Fruit fly (Drosophila melanogaster) whole organism, embryonic: ENCODE measurements around the gene CG16957.

Experiments
- Ada2b ChIP-seq: fragments of 200-800 bp; sonication (Bioruptor generic); IDR thresholded peaks from 2 replicates; pipeline ENCODE4 v1.3.6; 2022; ENCODE audit warnings: missing biosample characterization, missing genetic modification characterization
- Awh ChIP-seq: fragments of 200-800 bp; sonication (Bioruptor generic); IDR thresholded peaks from 2 replicates; pipeline ENCODE4, ENCODE4 v1.3.6; 2022; ENCODE audit warnings: missing biosample characterization, missing genetic modification characterization
- BtbVII ChIP-seq: fragments of 200-800 bp; sonication (Bioruptor generic); optimal IDR thresholded peaks from 3 replicates; lab custom pipeline; 2017; ENCODE audit warnings: missing biosample characterization, mild to moderate bottlenecking, missing genetic modification characterization
- C15 ChIP-seq: fragments of 200-800 bp; sonication (Bioruptor generic); IDR thresholded peaks from 3 replicates; pipeline ENCODE4 v1.3.6; 2022; ENCODE audit warnings: missing biosample characterization, missing genetic modification characterization
- CG10274 ChIP-seq: fragments of 200-800 bp; sonication (Bioruptor generic); optimal IDR thresholded peaks from 3 replicates; lab custom pipeline; 2017; ENCODE audit warnings: missing biosample characterization, mild to moderate bottlenecking, missing genetic modification characterization
- CG10321 ChIP-seq: fragments of 200-800 bp; sonication (Bioruptor generic); IDR thresholded peaks from 2 replicates; pipeline ENCODE4 v1.3.6; 2022; ENCODE audit warnings: missing biosample characterization, missing genetic modification characterization
- CG10565 ChIP-seq: fragments of 200-800 bp; sonication (Bioruptor generic); optimal IDR thresholded peaks from 3 replicates; lab custom pipeline; 2016; ENCODE audit warnings: missing biosample characterization, mild to moderate bottlenecking, missing genetic modification characterization
- CG11695 ChIP-seq: fragments of 200-800 bp; sonication (Bioruptor generic); IDR thresholded peaks from 3 replicates; pipeline ENCODE4 v1.3.6; 2022; ENCODE audit warnings: missing biosample characterization, missing genetic modification characterization
- CG1603 ChIP-seq: fragments of 200-800 bp; sonication (Bioruptor generic); optimal IDR thresholded peaks from 2 replicates; lab custom pipeline; 2019; ENCODE audit warnings: missing biosample characterization, mild to moderate bottlenecking, missing genetic modification characterization, moderate library complexity
- CG16779 ChIP-seq: fragments of 200-800 bp; sonication (Bioruptor generic); IDR thresholded peaks from 2 replicates; pipeline ENCODE4 v1.3.6; 2022; ENCODE audit warnings: missing biosample characterization, missing genetic modification characterization
- CG17568 ChIP-seq: fragments of 200-800 bp; sonication (Bioruptor generic); optimal IDR thresholded peaks from 2 replicates; lab custom pipeline; 2018; ENCODE audit warnings: missing biosample characterization, mild to moderate bottlenecking, missing genetic modification characterization, moderate library complexity
- CG1832 ChIP-seq: fragments of 200-800 bp; sonication (Bioruptor generic); optimal IDR thresholded peaks from 2 replicates; lab custom pipeline; 2017; ENCODE audit warnings: missing biosample characterization, mild to moderate bottlenecking, missing genetic modification characterization, inconsistent platforms
- CG2678 ChIP-seq: fragments of 200-800 bp; sonication (Bioruptor generic); optimal IDR thresholded peaks from 3 replicates; lab custom pipeline; 2019; ENCODE audit warnings: missing biosample characterization, mild to moderate bottlenecking, missing genetic modification characterization, moderate library complexity
- CG30403 ChIP-seq: fragments of 200-800 bp; sonication (Bioruptor generic); optimal IDR thresholded peaks from 3 replicates; lab custom pipeline; 2016; ENCODE audit warnings: missing biosample characterization, missing genetic modification characterization
- CG30431 ChIP-seq: fragments of 200-800 bp; sonication (Bioruptor generic); optimal IDR thresholded peaks from 2 replicates; lab custom pipeline; 2017; ENCODE audit warnings: missing biosample characterization, missing genetic modification characterization
- CG42726 ChIP-seq: fragments of 200-800 bp; sonication (Bioruptor generic); IDR thresholded peaks from 2 replicates; pipeline ENCODE4 v1.3.6; 2022; ENCODE audit warnings: missing biosample characterization, missing genetic modification characterization; ENCODE audit not compliant: partially characterized antibody
- CG6683 ChIP-seq: fragments of 200-800 bp; sonication (Bioruptor generic); optimal IDR thresholded peaks from 2 replicates; lab custom pipeline; 2017; ENCODE audit warnings: missing biosample characterization, mild to moderate bottlenecking, missing genetic modification characterization, missing genetic modification reagents
- CG6689 ChIP-seq: fragments of 200-800 bp; sonication (Bioruptor generic); IDR thresholded peaks from 2 replicates; pipeline ENCODE4 v1.3.6; 2022; ENCODE audit warnings: missing biosample characterization, missing genetic modification characterization
- CG7839 ChIP-seq: fragments of 200-800 bp; sonication (Bioruptor generic); optimal IDR thresholded peaks from 3 replicates; lab custom pipeline; 2018; ENCODE audit warnings: missing biosample characterization, mild to moderate bottlenecking, missing genetic modification characterization, moderate library complexity
- CG8388 ChIP-seq: fragments of 200-800 bp; sonication (Bioruptor generic); optimal IDR thresholded peaks from 2 replicates; lab custom pipeline; 2019; ENCODE audit warnings: missing biosample characterization, mild to moderate bottlenecking, missing genetic modification characterization, moderate library complexity
- CG8765 ChIP-seq: fragments of 200-800 bp; sonication (Bioruptor generic); IDR thresholded peaks from 2 replicates; pipeline ENCODE4 v1.3.6; 2022; ENCODE audit warnings: missing biosample characterization, missing genetic modification characterization
- CG9932 ChIP-seq: fragments of 200-800 bp; sonication (Bioruptor generic); IDR thresholded peaks from 2 replicates; pipeline ENCODE4 v1.3.6; 2022; ENCODE audit warnings: missing biosample characterization, missing genetic modification characterization
- Drgx ChIP-seq: fragments of 200-800 bp; sonication (Bioruptor generic); IDR thresholded peaks from 2 replicates; pipeline ENCODE4 v1.3.6; 2022; ENCODE audit warnings: missing biosample characterization, missing genetic modification characterization
- H2.0 ChIP-seq: fragments of 200-800 bp; sonication (Bioruptor generic); IDR thresholded peaks from 2 replicates; pipeline ENCODE4 v1.3.6; 2022; ENCODE audit warnings: missing biosample characterization, missing genetic modification characterization
- Kr ChIP-seq: fragments of 200-800 bp; sonication (Bioruptor generic); optimal IDR thresholded peaks from 2 replicates; lab custom pipeline; 2017; ENCODE audit warnings: missing biosample characterization, mild to moderate bottlenecking, missing genetic modification characterization
- NK7.1 ChIP-seq: fragments of 200-800 bp; sonication (Bioruptor generic); optimal IDR thresholded peaks from 3 replicates; lab custom pipeline; 2016; ENCODE audit warnings: missing biosample characterization, missing genetic modification characterization
- Nf-YC ChIP-seq: fragments of 200-800 bp; optimal IDR thresholded peaks from 3 replicates; lab custom pipeline; 2019; ENCODE audit warnings: missing biosample characterization, mild to moderate bottlenecking, missing genetic modification characterization, moderate library complexity
- Poxn ChIP-seq: fragments of 200-800 bp; sonication (Bioruptor generic); IDR thresholded peaks from 2 replicates; pipeline ENCODE4 v1.3.6; 2022; ENCODE audit warnings: missing biosample characterization, missing genetic modification characterization
- Ptx1 ChIP-seq: fragments of 200-800 bp; sonication (Bioruptor generic); IDR thresholded peaks from 2 replicates; pipeline ENCODE4 v1.3.6; 2022; ENCODE audit warnings: missing biosample characterization, missing genetic modification characterization
- Sin3A ChIP-seq: fragments of >200 bp; optimal IDR thresholded peaks from 2 replicates; lab custom pipeline; 2018
- Sox100B ChIP-seq: fragments of 200-800 bp; sonication (Bioruptor generic); optimal IDR thresholded peaks from 3 replicates; lab custom pipeline; 2018; ENCODE audit warnings: missing biosample characterization, mild to moderate bottlenecking, missing genetic modification characterization
- Taf1 ChIP-seq: fragments of 200-800 bp; sonication (Bioruptor generic); IDR thresholded peaks from 2 replicates; pipeline ENCODE4 v1.3.6; 2022; ENCODE audit warnings: missing biosample characterization, missing genetic modification characterization
- Tbp ChIP-seq: fragments of >200 bp; optimal IDR thresholded peaks from 2 replicates; lab custom pipeline; 2018; ENCODE audit warnings: missing biosample characterization, missing genetic modification characterization
- Vsx1 ChIP-seq: fragments of 200-800 bp; sonication (Bioruptor generic); optimal IDR thresholded peaks from 2 replicates; lab custom pipeline; 2017; ENCODE audit warnings: missing biosample characterization, mild to moderate bottlenecking, missing genetic modification characterization, missing genetic modification reagents
- ase ChIP-seq: fragments of 200-800 bp; sonication (Bioruptor generic); IDR thresholded peaks from 3 replicates; pipeline ENCODE4 v1.3.6; 2022; ENCODE audit warnings: missing biosample characterization, missing genetic modification characterization
- btn ChIP-seq: fragments of 200-800 bp; sonication (Bioruptor generic); optimal IDR thresholded peaks from 2 replicates; lab custom pipeline; 2016; ENCODE audit warnings: missing biosample characterization, missing genetic modification characterization
- cad ChIP-seq: fragments of >200 bp; optimal IDR thresholded peaks from 2 replicates; lab custom pipeline; 2017; ENCODE audit warnings: missing biosample characterization, missing genetic modification characterization
- chm ChIP-seq: fragments of 200-800 bp; sonication (Bioruptor generic); IDR thresholded peaks from 2 replicates; pipeline ENCODE4 v1.3.6; 2022; ENCODE audit warnings: missing biosample characterization, missing genetic modification characterization
- esg ChIP-seq: fragments of 200-800 bp; sonication (Bioruptor generic); conservative IDR thresholded peaks from 2 replicates; pipeline ENCODE4 v1.3.6; 2022; ENCODE audit warnings: missing biosample characterization, missing genetic modification characterization
- grn ChIP-seq: fragments of 200-800 bp; sonication (Bioruptor generic); optimal IDR thresholded peaks from 3 replicates; lab custom pipeline; 2017; ENCODE audit warnings: missing biosample characterization, missing genetic modification characterization
- hkb ChIP-seq, 2 experiments: fragments of 200-800 bp in 1 of 2; fragments of >200 bp in 1 of 2; sonication (Bioruptor generic) in 1 of 2; IDR thresholded peaks in 1 of 2; optimal IDR thresholded peaks in 1 of 2; 2 replicates each; pipeline versions ENCODE4 v1.3.6 to Lab custom; 2017 to 2022; ENCODE audit warnings: missing biosample characterization in 1 of 2, missing genetic modification characterization in 1 of 2
- ind ChIP-seq: fragments of 200-800 bp; sonication (Bioruptor generic); optimal IDR thresholded peaks from 3 replicates; lab custom pipeline; 2016; ENCODE audit warnings: missing biosample characterization, missing genetic modification characterization
- jigr1 ChIP-seq: fragments of 200-800 bp; sonication (Bioruptor generic); IDR thresholded peaks from 3 replicates; pipeline ENCODE4 v1.3.6; 2022; ENCODE audit warnings: missing biosample characterization, missing genetic modification characterization
- kay ChIP-seq: fragments of 200-800 bp; sonication (Bioruptor generic); optimal IDR thresholded peaks from 2 replicates; lab custom pipeline; 2016; ENCODE audit warnings: missing biosample characterization, missing genetic modification characterization
- lbe ChIP-seq: fragments of 200-800 bp; sonication (Bioruptor generic); optimal IDR thresholded peaks from 2 replicates; lab custom pipeline; 2016; ENCODE audit warnings: missing biosample characterization, mild to moderate bottlenecking, missing genetic modification characterization
- luna ChIP-seq: fragments of 200-800 bp; sonication (Bioruptor generic); optimal IDR thresholded peaks from 2 replicates; lab custom pipeline; 2016; ENCODE audit warnings: missing biosample characterization, missing genetic modification characterization
- pnt ChIP-seq: fragments of 200-800 bp; sonication (Bioruptor generic); optimal IDR thresholded peaks from 3 replicates; lab custom pipeline; 2016; ENCODE audit warnings: missing biosample characterization, missing genetic modification characterization
- ro ChIP-seq: fragments of 200-800 bp; sonication (Bioruptor generic); IDR thresholded peaks from 2 replicates; pipeline ENCODE4 v1.3.6; 2022; ENCODE audit warnings: missing biosample characterization, missing genetic modification characterization
- run ChIP-seq: fragments of 200-800 bp; sonication (Bioruptor generic); optimal IDR thresholded peaks from 3 replicates; lab custom pipeline; 2018; ENCODE audit warnings: missing biosample characterization, mild to moderate bottlenecking, missing genetic modification characterization
- sc ChIP-seq, 3 experiments: fragments of >200 bp in 2 of 3; fragments of 200-800 bp in 1 of 3; sonication (Bioruptor generic) in 1 of 3; optimal IDR thresholded peaks; 2 replicates in 2 of 3; 3 replicates in 1 of 3; lab custom pipeline; 2017; ENCODE audit warnings: mild to moderate bottlenecking in 1 of 3, missing biosample characterization in 1 of 3, missing genetic modification characterization in 1 of 3, missing genetic modification reagents in 1 of 3
- unc-4 ChIP-seq: fragments of 200-800 bp; sonication (Bioruptor generic); IDR thresholded peaks from 2 replicates; pipeline ENCODE4 v1.3.6; 2022; ENCODE audit warnings: missing biosample characterization, missing genetic modification characterization; ENCODE audit not compliant: partially characterized antibody
- wdn ChIP-seq: fragments of 200-800 bp; sonication (Bioruptor generic); IDR thresholded peaks from 2 replicates; pipeline ENCODE4 v1.3.6; 2022; ENCODE audit warnings: missing biosample characterization, missing genetic modification characterization

Gene CG16957

DNA sequence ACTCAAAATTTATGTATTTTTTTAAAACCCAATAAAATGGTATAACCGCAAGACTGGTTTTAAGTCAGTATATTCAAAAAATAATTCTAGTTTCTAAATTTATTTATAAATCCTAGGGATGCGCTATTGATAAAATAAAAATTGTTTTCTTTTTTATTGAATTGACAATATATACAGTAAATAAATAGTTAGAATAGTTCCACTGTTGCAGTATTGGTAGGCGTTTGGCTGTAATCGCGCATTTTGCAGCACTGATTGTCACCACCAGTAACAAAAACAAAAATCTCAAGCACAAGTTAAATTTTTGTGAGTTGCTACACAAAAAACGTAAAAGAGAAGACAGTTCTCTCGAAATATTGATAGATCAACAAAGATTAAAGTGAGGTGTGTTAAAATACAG, 27.0 kb downstream of the CG16957 start, which contains the start of gene CG31855 (continued):
- TF ChIP-seq jigr1 (GFP tag; lab: Robert Waterston, UW) (no peak), luna (peak; percentile 16), CG11695 (GFP tag; lab: Robert Waterston, UW) (peak; percentile 70), lbe (GFP tag; lab: Kevin White, UChicago) (peak; percentile 81), CG8765 (GFP tag; lab: Robert Waterston, UW) (no peak; the same call in 1 of the 2 replicates), run (tag; lab: Kevin White, UChicago) (peak; percentile 41), Tbp (no peak), Nf-YC (tag; lab: Kevin White, UChicago) (peak; percentile 66), sc (optimal IDR thresholded peaks at IDR 0.05; lab: Kevin White, UChicago) (no peak), sc (GFP tag; optimal IDR thresholded peaks at IDR 0.05; lab: Kevin White, UChicago) (peak; percentile 49), hkb (optimal IDR thresholded peaks at IDR 0.05; lab: Kevin White, UChicago) (no peak), hkb (GFP tag; IDR thresholded peaks at IDR 0.05; lab: Robert Waterston, UW) (peak; percentile 79), Kr (GFP tag; lab: Kevin White, UChicago) (no peak), C15 (GFP tag; lab: Robert Waterston, UW) (0 out of 3 replicates have a peak, but pooled peaks have one; percentile 53), H2.0 (GFP tag; lab: Robert Waterston, UW) (peak; percentile 78), CG6689 (GFP tag; lab: Robert Waterston, UW) (peak; percentile 63), CG30403 (GFP tag; lab: Kevin White, UChicago) (peak; percentile 90), CG1832 (no peak), CG7839 (tag; lab: Kevin White, UChicago) (peak; percentile 82), grn (GFP tag; lab: Kevin White, UChicago) (no peak), CG2678 (tag; lab: Kevin White, UChicago) (peak; percentile 81), CG42726 (GFP tag; lab: Robert Waterston, UW) (no peak), BtbVII (GFP tag; lab: Kevin White, UChicago) (peak; percentile 76), ase (GFP tag; lab: Robert Waterston, UW) (peak; percentile 86), kay (GFP tag; lab: Kevin White, UChicago) (peak; percentile 81), CG17568 (no peak), Ada2b (GFP tag; lab: Robert Waterston, UW) (peak; percentile 74), cad (GFP tag; lab: Kevin White, UChicago) (no peak), esg (GFP tag; lab: Robert Waterston, UW) (peak; percentile 52), NK7.1 (GFP tag; lab: Kevin White, UChicago) (no peak), CG10565 (GFP tag; lab: Kevin White, UChicago) (peak; percentile 44), CG10321 (GFP tag; lab: Robert Waterston, UW) (0 out of 2 replicates have a peak, but pooled peaks have one; percentile 21), CG16779 (peak; percentile 86), CG30431 (GFP tag; lab: Kevin White, UChicago) (peak; percentile 28), Drgx (GFP tag; lab: Robert Waterston, UW) (peak; percentile 51; the same call in 1 of the 2 replicates), ro (GFP tag; lab: Robert Waterston, UW) (peak; percentile 39; the same call in 1 of the 2 replicates), Sin3A (no peak), CG1603 (tag; lab: Kevin White, UChicago) (peak; percentile 68), CG8388 (GFP tag; lab: Kevin White, UChicago) (peak; percentile 72), btn (GFP tag; lab: Kevin White, UChicago) (no peak)

DNA sequence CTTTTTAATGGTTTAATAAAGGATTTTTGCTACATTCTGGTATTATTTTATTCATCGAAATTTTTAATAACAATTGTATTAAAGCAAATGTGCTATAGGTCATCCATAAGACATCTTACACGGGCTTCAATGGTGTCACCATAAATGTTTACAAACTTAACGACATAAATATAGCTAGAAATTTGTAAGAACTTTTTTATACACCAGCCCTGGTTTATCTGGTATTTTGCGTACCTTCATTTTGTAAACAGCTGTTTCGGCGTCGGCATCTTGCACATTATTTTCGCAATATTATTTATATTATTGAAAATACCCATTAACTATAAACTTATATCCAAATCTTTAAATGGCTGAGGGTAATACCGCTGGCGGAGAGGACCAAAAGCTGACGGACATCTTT, 28.6 kb downstream of the CG16957 start, which contains the start of gene Tap42:
Gene Tap42, plus strand, starts transcription at position 240 of the 400 bp plus-strand sequence.
- no peak for TF ChIP-seq Ptx1
- no peak for TF ChIP-seq Vsx1
- TF ChIP-seq wdn (GFP tag; lab: Robert Waterston, UW): no peak
- TF ChIP-seq ind (GFP tag; lab: Kevin White, UChicago): no peak
- no peak for TF ChIP-seq run (tag; lab: Kevin White, UChicago)
- no peak for TF ChIP-seq Awh (GFP tag; lab: Robert Waterston, UW)
- no peak for TF ChIP-seq chm
- TF ChIP-seq Sox100B (GFP tag; lab: Kevin White, UChicago): no peak
- TF ChIP-seq CG10274 (GFP tag; lab: Kevin White, UChicago): no peak
- TF ChIP-seq unc-4 (GFP tag; lab: Robert Waterston, UW): no peak
- no peak for TF ChIP-seq Taf1
- no peak for TF ChIP-seq Poxn
- peak; percentile 53 for TF ChIP-seq CG9932 (GFP tag; lab: Robert Waterston, UW)
- no peak for TF ChIP-seq pnt
- no peak for TF ChIP-seq CG6683 (GFP tag; lab: Kevin White, UChicago)
